Worm (Caenorhabditis elegans): ENCODE measurements around the gene zchc-1A.

zchc-1A gene

ce11 chrX:5165037-5165436 lies 9.1 kb upstream of the zchc-1A start, which contains the start of gene mans-3:
Gene mans-3, plus strand, starts transcription at chrX:5165395.
- no peak for TF ChIP-seq unc-62 (GFP tag; optimal IDR thresholded peaks at IDR 0.05)

- no peak for TF ChIP-seq unc-62 (GFP tag; optimal IDR thresholded peaks at IDR 0.05)
These were observed 5.4 kb upstream of the zchc-1A start for ce11 chrX:5168770-5169169.

- TF ChIP-seq unc-62 (GFP tag; optimal IDR thresholded peaks at IDR 0.05): no peak
These were observed 3.1 kb upstream of the zchc-1A start, which contains the start of gene T03G11.10 for ce11 chrX:5171085-5171484. Gene T03G11.10, minus strand, starts transcription at chrX:5171185.

- TF ChIP-seq unc-62 (GFP tag; optimal IDR thresholded peaks at IDR 0.05): no peak
These were observed 4.9 kb downstream of the zchc-1A start, which contains the start of gene metl-9 for ce11 chrX:5179050-5179449. Gene metl-9, minus strand, starts transcription at chrX:5179150.

ce11 chrX:5179874-5180273 lies 5.7 kb downstream of the zchc-1A start, which contains the start of gene sru-48:
Gene sru-48, plus strand, starts transcription at chrX:5180174.
- no peak for TF ChIP-seq unc-62 (GFP tag; optimal IDR thresholded peaks at IDR 0.05)

ce11 chrX:5183931-5184330 lies 9.8 kb downstream of the zchc-1A start, which contains the start of gene T03G11.9:
Gene T03G11.9, plus strand, starts transcription at chrX:5184231.
- no peak for TF ChIP-seq unc-62 (GFP tag; optimal IDR thresholded peaks at IDR 0.05)

ce11 chrX:5188977-5189376 lies 14.8 kb downstream of the zchc-1A start, which contains the start of gene zig-6:
Gene zig-6, minus strand, starts transcription at chrX:5189077.
- no peak for TF ChIP-seq unc-62 (GFP tag; optimal IDR thresholded peaks at IDR 0.05)

ce11 chrX:5190061-5190460 lies 15.9 kb downstream of the zchc-1A start:
- no peak for TF ChIP-seq unc-62 (GFP tag; optimal IDR thresholded peaks at IDR 0.05)

- no peak for TF ChIP-seq unc-62 (GFP tag; optimal IDR thresholded peaks at IDR 0.05)
These were observed 19.2 kb downstream of the zchc-1A start for ce11 chrX:5193402-5193801.

ce11 chrX:5195462-5196160 lies 21.4 kb downstream of the zchc-1A start, which contains the start of gene pqn-62:
Gene pqn-62, plus strand, starts transcription at chrX:5196110.
- no peak for TF ChIP-seq unc-62 (GFP tag; optimal IDR thresholded peaks at IDR 0.05)

ce11 chrX:5197440-5197839 lies 23.3 kb downstream of the zchc-1A start:
- TF ChIP-seq unc-62 (GFP tag; optimal IDR thresholded peaks at IDR 0.05): no peak

- TF ChIP-seq unc-62 (GFP tag; optimal IDR thresholded peaks at IDR 0.05): no peak
These were observed 25.1 kb downstream of the zchc-1A start for ce11 chrX:5199245-5199644.

- no peak for TF ChIP-seq unc-62 (GFP tag; optimal IDR thresholded peaks at IDR 0.05)
These were observed 25.7 kb downstream of the zchc-1A start for ce11 chrX:5199825-5200373.

ce11 chrX:5201860-5202259 lies 27.7 kb downstream of the zchc-1A start:
- no peak for TF ChIP-seq unc-62 (GFP tag; optimal IDR thresholded peaks at IDR 0.05)

ce11 chrX:5202399-5202798 lies 28.2 kb downstream of the zchc-1A start:
- no peak for TF ChIP-seq unc-62 (GFP tag; optimal IDR thresholded peaks at IDR 0.05)

- no peak for TF ChIP-seq unc-62 (GFP tag; optimal IDR thresholded peaks at IDR 0.05)
These were observed 28.8 kb downstream of the zchc-1A start for ce11 chrX:5202923-5203322.

- TF ChIP-seq unc-62 (GFP tag; optimal IDR thresholded peaks at IDR 0.05): no peak
These were observed 31.4 kb downstream of the zchc-1A start, which contains the start of gene H28G03.2 for ce11 chrX:5205561-5205960. Gene H28G03.2, plus strand, starts transcription at chrX:5205760.

All from whole organism, dauer.